Worm (Caenorhabditis elegans): Measurements from ENCODE around the gene aff-1.

The aff-1 gene

ce11 chrII:6891176-6891575 is 27.6 kb upstream of the aff-1 start (continued):
- peak; percentile 55 for TF ChIP-seq attf-5 (GFP tag; optimal IDR thresholded peaks at IDR 0.05)
- peak; percentile 60 for TF ChIP-seq egrh-3 (GFP tag; IDR thresholded peaks at IDR 0.05)
- peak; percentile 67; the same call in 1 of the 2 replicates for TF ChIP-seq Y56A3A.18 (GFP tag; IDR thresholded peaks at IDR 0.05)
- TF ChIP-seq him-1 (tag; optimal IDR thresholded peaks at IDR 0.05), result no peak
- TF ChIP-seq Y79H2A.3 (GFP tag; conservative IDR thresholded peaks at IDR 0.05), result no peak
- no peak for TF ChIP-seq snpc-3.4 (tag; optimal IDR thresholded peaks at IDR 0.05)
- 0 out of 2 replicates have a peak, but pooled peaks have one; percentile 15 for TF ChIP-seq hmg-20 (GFP tag; IDR thresholded peaks at IDR 0.05)
- TF ChIP-seq ekl-4 (GFP tag; IDR thresholded peaks at IDR 0.05), result no peak
- TF ChIP-seq ceh-79 (tag; optimal IDR thresholded peaks at IDR 0.05), result no peak
- TF ChIP-seq xnd-1 (tag; optimal IDR thresholded peaks at IDR 0.05), result no peak
- TF ChIP-seq F33H1.4 (GFP tag; IDR thresholded peaks at IDR 0.05), result no peak
- no peak for TF ChIP-seq lin-40 (tag; optimal IDR thresholded peaks at IDR 0.05)

ce11 chrII:6890095-6890494 is 26.5 kb upstream of the aff-1 start, which contains the start of gene acer-1:
Gene acer-1 (minus strand): TSS chrII:6890400.
- TF ChIP-seq ama-1 (optimal IDR thresholded peaks at IDR 0.05) (peak; percentile 88), ama-1 (GFP tag; optimal IDR thresholded peaks at IDR 0.05) (no peak), rpc-1 (optimal IDR thresholded peaks at IDR 0.05) (no peak), rpc-1 (tag; optimal IDR thresholded peaks at IDR 0.05) (no peak), sea-2 (GFP tag; IDR thresholded peaks at IDR 0.05) (no peak), cebp-2 (GFP tag; IDR thresholded peaks at IDR 0.05) (0 out of 2 replicates have a peak, but pooled peaks have one; percentile 6), nhr-120 (GFP tag; IDR thresholded peaks at IDR 0.05) (no peak), zim-3 (tag; optimal IDR thresholded peaks at IDR 0.05) (peak; percentile 53), snpc-3.4 (tag; optimal IDR thresholded peaks at IDR 0.05) (no peak), nfyb-1 (GFP tag; IDR thresholded peaks at IDR 0.05) (peak; percentile 8; the same call in 1 of the 2 replicates), F10E7.11 (tag; optimal IDR thresholded peaks at IDR 0.05) (peak; percentile 9), mcd-1 (GFP tag; IDR thresholded peaks at IDR 0.05) (0 out of 2 replicates have a peak, but pooled peaks have one; percentile 16), cebp-1 (GFP tag; IDR thresholded peaks at IDR 0.05) (no peak), cebp-1 (tag; optimal IDR thresholded peaks at IDR 0.05) (peak; percentile 1), F52B5.7 (tag; optimal IDR thresholded peaks at IDR 0.05) (peak; percentile 26)

ce11 chrII:6889580-6889922 is 26.0 kb upstream of the aff-1 start:
- TF ChIP-seq ceh-40 (GFP tag; IDR thresholded peaks at IDR 0.05) (no peak), nfyb-1 (GFP tag; IDR thresholded peaks at IDR 0.05) (peak; percentile 46; the same call in 1 of the 2 replicates), tlf-1 (GFP tag; optimal IDR thresholded peaks at IDR 0.05) (no peak), ama-1 (optimal IDR thresholded peaks at IDR 0.05) (peak; percentile 94), ama-1 (GFP tag; optimal IDR thresholded peaks at IDR 0.05) (no peak), lir-1 (GFP tag; conservative IDR thresholded peaks at IDR 0.05) (no peak), hlh-12 (tag; optimal IDR thresholded peaks at IDR 0.05) (no peak), F37B4.10 (GFP tag; IDR thresholded peaks at IDR 0.05) (0 out of 2 replicates have a peak, but pooled peaks have one; percentile 70), zfh-2 (GFP tag; conservative IDR thresholded peaks at IDR 0.05) (no peak), lin-26 (GFP tag; IDR thresholded peaks at IDR 0.05) (no peak), C06A6.2 (GFP tag; conservative IDR thresholded peaks at IDR 0.05) (0 out of 2 replicates have a peak, but pooled peaks have one; percentile 12), cebp-1 (GFP tag; IDR thresholded peaks at IDR 0.05) (no peak), cebp-1 (tag; optimal IDR thresholded peaks at IDR 0.05) (no peak), fkh-3 (tag; optimal IDR thresholded peaks at IDR 0.05) (peak; percentile 33), ztf-28 (GFP tag; IDR thresholded peaks at IDR 0.05) (no peak), efl-1 (GFP tag; optimal IDR thresholded peaks at IDR 0.05) (no peak), somi-1 (GFP tag; optimal IDR thresholded peaks at IDR 0.05) (peak; percentile 43), nhr-27 (tag; optimal IDR thresholded peaks at IDR 0.05) (no peak), unc-62 (GFP tag; optimal IDR thresholded peaks at IDR 0.05) (no peak), dpff-1 (tag; optimal IDR thresholded peaks at IDR 0.05) (no peak), ccch-3 (GFP tag; optimal IDR thresholded peaks at IDR 0.05) (no peak), ceh-79 (tag; optimal IDR thresholded peaks at IDR 0.05) (no peak)
